Worm (Caenorhabditis elegans) whole organism, L2 larva: ENCODE data around the gene nhr-118.
A peak's percentile ranks its signal among the peaks of the same experiment; 100 is the strongest.

Experiments used
- C34F6.9 ChIP-seq: fragments of 150-350 bp; optimal IDR thresholded peaks from 2 replicates; lab custom pipeline; 2014; ENCODE audit warnings: missing biosample characterization, missing genetic modification characterization
- F13H6.1 ChIP-seq: sonication (generic microtip); optimal IDR thresholded peaks from 2 replicates; lab custom pipeline; 2016; ENCODE audit warnings: missing genetic modification characterization, missing compliant biosample characterization
- ZK546.5 ChIP-seq: sonication (generic microtip); optimal IDR thresholded peaks from 2 replicates; lab custom pipeline; 2017; ENCODE audit warnings: missing biosample characterization, missing genetic modification characterization
- alr-1 ChIP-seq: fragments of 150-350 bp; optimal IDR thresholded peaks from 2 replicates; lab custom pipeline; 2014; ENCODE audit warnings: missing biosample characterization, missing genetic modification characterization
- aly-2 ChIP-seq: fragments of 150-350 bp; optimal IDR thresholded peaks from 2 replicates; lab custom pipeline; 2014; ENCODE audit warnings: missing biosample characterization, missing genetic modification characterization
- ama-1 ChIP-seq: fragments of 150-350 bp; optimal IDR thresholded peaks from 2 replicates; lab custom pipeline; 2018; ENCODE audit warnings: inconsistent platforms
- ceh-16 ChIP-seq: fragments of 150-350 bp; optimal IDR thresholded peaks from 2 replicates; lab custom pipeline; 2014; ENCODE audit warnings: missing biosample characterization, missing genetic modification characterization
- ceh-82 ChIP-seq: fragments of 150-350 bp; optimal IDR thresholded peaks from 2 replicates; lab custom pipeline; 2014; ENCODE audit warnings: missing biosample characterization, missing genetic modification characterization
- crh-2 ChIP-seq: sonication (generic microtip); optimal IDR thresholded peaks from 2 replicates; lab custom pipeline; 2017; ENCODE audit warnings: missing biosample characterization, missing genetic modification characterization
- dmd-4 ChIP-seq: sonication (generic microtip); optimal IDR thresholded peaks from 2 replicates; lab custom pipeline; 2017; ENCODE audit warnings: missing biosample characterization, missing genetic modification characterization
- egl-27 ChIP-seq: sonication (generic microtip); optimal IDR thresholded peaks from 3 replicates; lab custom pipeline; 2017; ENCODE audit warnings: missing biosample characterization, missing genetic modification reagents, missing genetic modification characterization
- elt-1 ChIP-seq: fragments of 150-350 bp; optimal IDR thresholded peaks from 2 replicates; lab custom pipeline; 2014; ENCODE audit warnings: missing biosample characterization, missing genetic modification characterization
- elt-3 ChIP-seq: sonication (generic microtip); optimal IDR thresholded peaks from 2 replicates; lab custom pipeline; 2017; ENCODE audit warnings: missing biosample characterization, missing genetic modification characterization
- fos-1 ChIP-seq: fragments of 150-350 bp; optimal IDR thresholded peaks from 2 replicates; lab custom pipeline; 2014; ENCODE audit warnings: missing biosample characterization, missing genetic modification characterization
- gmeb-1 ChIP-seq: fragments of 150-350 bp; optimal IDR thresholded peaks from 2 replicates; lab custom pipeline; 2014; ENCODE audit warnings: missing biosample characterization, missing genetic modification characterization
- lin-11 ChIP-seq: fragments of 150-350 bp; sonication (generic microtip); optimal IDR thresholded peaks from 2 replicates; lab custom pipeline; 2014; ENCODE audit warnings: missing biosample characterization, missing genetic modification characterization, inconsistent platforms, mixed read lengths
- lin-39 ChIP-seq: fragments of 150-350 bp; optimal IDR thresholded peaks from 2 replicates; lab custom pipeline; 2014; ENCODE audit warnings: missing biosample characterization, missing genetic modification reagents, missing genetic modification characterization
- lsy-2 ChIP-seq, 2 experiments: fragments of 150-350 bp in 1 of 2; sonication (generic microtip) in 1 of 2; optimal IDR thresholded peaks; 2 replicates each; lab custom pipeline; 2014 to 2017; ENCODE audit warnings: missing biosample characterization in 2 of 2, missing genetic modification characterization in 2 of 2
- mab-5 ChIP-seq: fragments of 150-350 bp; optimal IDR thresholded peaks from 2 replicates; lab custom pipeline; 2014; ENCODE audit warnings: missing biosample characterization, missing genetic modification characterization
- mbf-1 ChIP-seq: sonication (generic microtip); optimal IDR thresholded peaks from 2 replicates; lab custom pipeline; 2017; ENCODE audit warnings: missing biosample characterization, missing genetic modification characterization
- mdl-1 ChIP-seq, 2 experiments: fragments of 150-350 bp in 1 of 2; sonication (generic microtip) in 1 of 2; optimal IDR thresholded peaks; 2 replicates each; lab custom pipeline; 2017; ENCODE audit warnings: missing biosample characterization in 2 of 2, missing genetic modification characterization in 2 of 2
- nhr-11 ChIP-seq: fragments of 150-350 bp; optimal IDR thresholded peaks from 2 replicates; lab custom pipeline; 2014; ENCODE audit warnings: missing biosample characterization, missing genetic modification characterization
- nhr-12 ChIP-seq: fragments of 150-350 bp; optimal IDR thresholded peaks from 2 replicates; lab custom pipeline; 2014; ENCODE audit warnings: missing biosample characterization, missing genetic modification characterization
- nhr-129 ChIP-seq: fragments of 150-350 bp; optimal IDR thresholded peaks from 2 replicates; lab custom pipeline; 2014; ENCODE audit warnings: missing biosample characterization, missing genetic modification characterization
- nhr-21 ChIP-seq: fragments of 150-350 bp; optimal IDR thresholded peaks from 2 replicates; lab custom pipeline; 2014; ENCODE audit warnings: missing biosample characterization, missing genetic modification characterization
- nhr-23 ChIP-seq: fragments of 150-350 bp; optimal IDR thresholded peaks from 2 replicates; lab custom pipeline; 2014; ENCODE audit warnings: missing biosample characterization, missing genetic modification reagents, missing genetic modification characterization
- nhr-25 ChIP-seq: fragments of 150-350 bp; sonication (generic microtip); optimal IDR thresholded peaks from 3 replicates; lab custom pipeline; 2014; ENCODE audit warnings: missing biosample characterization, missing genetic modification characterization
- nhr-6 ChIP-seq: fragments of 150-350 bp; optimal IDR thresholded peaks from 2 replicates; lab custom pipeline; 2014; ENCODE audit warnings: missing biosample characterization, missing genetic modification characterization
- peb-1 ChIP-seq: fragments of 150-350 bp; optimal IDR thresholded peaks from 2 replicates; lab custom pipeline; 2014; ENCODE audit warnings: missing biosample characterization, missing genetic modification characterization
- skn-1 ChIP-seq: sonication (generic microtip); optimal IDR thresholded peaks from 2 replicates; lab custom pipeline; 2017; ENCODE audit warnings: missing biosample characterization, missing genetic modification characterization
- sma-3 ChIP-seq: sonication (generic microtip); optimal IDR thresholded peaks from 2 replicates; lab custom pipeline; 2016; ENCODE audit warnings: missing genetic modification reagents, missing genetic modification characterization, missing compliant biosample characterization
- sma-9 ChIP-seq, 2 experiments: fragments of 150-350 bp in 1 of 2; sonication (generic microtip) in 1 of 2; optimal IDR thresholded peaks; 2 replicates each; lab custom pipeline; 2014 to 2016; ENCODE audit warnings: missing genetic modification characterization in 2 of 2, mild to moderate bottlenecking in 1 of 2, missing biosample characterization in 1 of 2, missing compliant biosample characterization in 1 of 2, missing genetic modification reagents in 1 of 2, moderate library complexity in 1 of 2
- snpc-4 ChIP-seq: fragments of 150-350 bp; optimal IDR thresholded peaks from 2 replicates; lab custom pipeline; 2014; ENCODE audit warnings: missing biosample characterization, missing genetic modification characterization
- unc-55 ChIP-seq: fragments of 150-350 bp; sonication (generic microtip); optimal IDR thresholded peaks from 3 replicates; lab custom pipeline; 2014; ENCODE audit warnings: missing biosample characterization, missing genetic modification reagents, missing genetic modification characterization
- ztf-4 ChIP-seq: fragments of 150-350 bp; optimal IDR thresholded peaks from 2 replicates; lab custom pipeline; 2014; ENCODE audit warnings: missing biosample characterization, missing genetic modification characterization

The nhr-118 gene

ce11 chrV:4366440-4366839, 41.2 kb upstream of the nhr-118 start, which contains the start of gene F32D1.11:
TSS of gene F32D1.11 (minus strand) at chrV:4366540.
- TF ChIP-seq ZK546.5 (tag; lab: Kevin White, UChicago): no peak
- TF ChIP-seq lin-11 (tag; lab: Kevin White, UChicago): no peak
- no peak for TF ChIP-seq elt-1 (tag; lab: Kevin White, UChicago)
- TF ChIP-seq ceh-16 (tag; lab: Kevin White, UChicago): no peak

ce11 chrV:4370515-4370914, 37.1 kb upstream of the nhr-118 start:
- no peak for TF ChIP-seq nhr-11 (tag; lab: Kevin White, UChicago)
- no peak for TF ChIP-seq egl-27 (tag; lab: Kevin White, UChicago)
- no peak for TF ChIP-seq sma-3 (GFP tag; lab: Kevin White, UChicago)

ce11 chrV:4371309-4371933, 36.2 kb upstream of the nhr-118 start, which contains the start of the genes gmpr-1 and fipp-1:
TSS of gene gmpr-1 (minus strand) at chrV:4371383.
TSS of gene fipp-1 (plus strand) at chrV:4371807.
- TF ChIP-seq unc-55 (GFP tag; lab: Kevin White, UChicago) (peak; percentile 79), lsy-2 (tag; optimal IDR thresholded peaks at IDR 0.05; lab: Kevin White, UChicago) (peak; percentile 40 to 77), C34F6.9 (tag; lab: Kevin White, UChicago) (peak; percentile 60), alr-1 (no peak), peb-1 (no peak), lin-11 (tag; lab: Kevin White, UChicago) (no peak), mab-5 (peak; percentile 39), mbf-1 (tag; lab: Kevin White, UChicago) (no peak), crh-2 (tag; lab: Kevin White, UChicago) (peak; percentile 65), aly-2 (tag; lab: Kevin White, UChicago) (no peak), nhr-23 (tag; lab: Kevin White, UChicago) (no peak), skn-1 (tag; lab: Kevin White, UChicago) (no peak), elt-3 (no peak), ztf-4 (tag; lab: Kevin White, UChicago) (no peak), nhr-129 (tag; lab: Kevin White, UChicago) (peak; percentile 38), mdl-1 (tag; optimal IDR thresholded peaks at IDR 0.05; lab: Kevin White, UChicago) (no peak), egl-27 (tag; lab: Kevin White, UChicago) (peak; percentile 27), nhr-21 (tag; lab: Kevin White, UChicago) (no peak), nhr-12 (tag; lab: Kevin White, UChicago) (no peak), sma-9 (GFP tag; optimal IDR thresholded peaks at IDR 0.05; lab: Kevin White, UChicago) (peak; percentile 16), sma-9 (tag; optimal IDR thresholded peaks at IDR 0.05; lab: Kevin White, UChicago) (no peak), ceh-82 (tag; lab: Kevin White, UChicago) (no peak), nhr-25 (tag; lab: Kevin White, UChicago) (peak; percentile 57), gmeb-1 (tag; lab: Kevin White, UChicago) (peak; percentile 73), ama-1 (lab: Kevin White, UChicago) (no peak), nhr-6 (tag; lab: Kevin White, UChicago) (peak; percentile 27), dmd-4 (tag; lab: Kevin White, UChicago) (no peak), sma-3 (GFP tag; lab: Kevin White, UChicago) (peak; percentile 36), F13H6.1 (tag; lab: Kevin White, UChicago) (peak; percentile 40)

ce11 chrV:4372986-4373385, 34.6 kb upstream of the nhr-118 start:
- TF ChIP-seq lin-39 (tag; lab: Kevin White, UChicago): no peak
- no peak for TF ChIP-seq C34F6.9 (tag; lab: Kevin White, UChicago)
- no peak for TF ChIP-seq dmd-4 (tag; lab: Kevin White, UChicago)
- no peak for TF ChIP-seq F13H6.1 (tag; lab: Kevin White, UChicago)
- TF ChIP-seq nhr-11 (tag; lab: Kevin White, UChicago): no peak
- no peak for TF ChIP-seq nhr-12 (tag; lab: Kevin White, UChicago)
- TF ChIP-seq nhr-129 (tag; lab: Kevin White, UChicago): no peak
- no peak for TF ChIP-seq ama-1 (lab: Kevin White, UChicago)

- TF ChIP-seq ztf-4 (tag; lab: Kevin White, UChicago) (no peak), fos-1 (tag; lab: Kevin White, UChicago) (no peak), egl-27 (tag; lab: Kevin White, UChicago) (no peak), sma-3 (GFP tag; lab: Kevin White, UChicago) (no peak), lsy-2 (tag; optimal IDR thresholded peaks at IDR 0.05; lab: Kevin White, UChicago) (no peak), alr-1 (no peak), ZK546.5 (tag; lab: Kevin White, UChicago) (no peak), unc-55 (GFP tag; lab: Kevin White, UChicago) (no peak), snpc-4 (tag; lab: Kevin White, UChicago) (no peak)
These were observed 34.0 kb upstream of the nhr-118 start for ce11 chrV:4373656-4374055.
